Fruit fly (Drosophila melanogaster): ENCODE results near the gene beta-Man.

beta-Man gene

dm6 chr3R:4229137-4229764 is 32.2 kb downstream of the beta-Man start, which contains the start of gene DhpD (continued):
- TF ChIP-seq CG31365 (tag; optimal IDR thresholded peaks at IDR 0.05) (no peak), chinmo (GFP tag; IDR thresholded peaks at IDR 0.05; ENCODE audit: partially characterized antibody) (peak; percentile 71; the same call in 2 of the 4 replicates), CG18262 (tag; optimal IDR thresholded peaks at IDR 0.05) (peak; percentile 68), fru (optimal IDR thresholded peaks at IDR 0.05) (no peak), CG13123 (GFP tag; optimal IDR thresholded peaks at IDR 0.05) (peak; percentile 17), ems (GFP tag; optimal IDR thresholded peaks at IDR 0.05) (peak; percentile 29), Eip74EF (GFP tag; optimal IDR thresholded peaks at IDR 0.05) (peak in 1 of 2 experiments; percentile 56), inv (GFP tag; IDR thresholded peaks at IDR 0.05; ENCODE audit: partially characterized antibody) (peak; percentile 91), ac (GFP tag; optimal IDR thresholded peaks at IDR 0.05) (no peak), grn (GFP tag; optimal IDR thresholded peaks at IDR 0.05) (peak; percentile 29), CG9727 (GFP tag; optimal IDR thresholded peaks at IDR 0.05) (peak; percentile 49), lab (GFP tag; optimal IDR thresholded peaks at IDR 0.05) (peak; percentile 85), CG9876 (GFP tag; optimal IDR thresholded peaks at IDR 0.05) (peak; percentile 11), bigmax (GFP tag; optimal IDR thresholded peaks at IDR 0.05) (no peak), CG11723 (GFP tag; optimal IDR thresholded peaks at IDR 0.05) (peak; percentile 16), CG10462 (GFP tag; optimal IDR thresholded peaks at IDR 0.05) (no peak), wdn (GFP tag; IDR thresholded peaks at IDR 0.05) (peak; percentile 60; the same call in 1 of the 2 replicates), CG13894 (tag; optimal IDR thresholded peaks at IDR 0.05) (peak; percentile 78), pan (optimal IDR thresholded peaks at IDR 0.05) (no peak), pan (GFP tag; optimal IDR thresholded peaks at IDR 0.05 in 1 of 2, IDR thresholded peaks at IDR 0.05 in 1 of 2) (peak in 1 of 2 experiments; percentile 74), lilli (GFP tag; optimal IDR thresholded peaks at IDR 0.05) (peak; percentile 79), CG32767 (GFP tag; IDR thresholded peaks at IDR 0.05) (no peak), CG4424 (GFP tag; optimal IDR thresholded peaks at IDR 0.05) (peak; percentile 68), CHES-1-like (GFP tag; optimal IDR thresholded peaks at IDR 0.05) (peak; percentile 45), CG11696 (GFP tag; IDR thresholded peaks at IDR 0.05) (no peak), Ravus (GFP tag; IDR thresholded peaks at IDR 0.05) (no peak), CG18599 (GFP tag; optimal IDR thresholded peaks at IDR 0.05) (peak; percentile 75), E2f1 (GFP tag; IDR thresholded peaks at IDR 0.05) (peak; percentile 69; the same call in 1 of the 2 replicates), tap (tag; optimal IDR thresholded peaks at IDR 0.05) (peak; percentile 50), mam (GFP tag; optimal IDR thresholded peaks at IDR 0.05) (peak; percentile 55), amos (GFP tag; IDR thresholded peaks at IDR 0.05; ENCODE audit: partially characterized antibody) (peak; percentile 90; the same call in 1 of the 2 replicates), eve (GFP tag; optimal IDR thresholded peaks at IDR 0.05) (no peak), Dref (GFP tag; IDR thresholded peaks at IDR 0.05) (peak; percentile 32; the same call in 1 of the 2 replicates), btn (GFP tag; optimal IDR thresholded peaks at IDR 0.05) (no peak), gcm2 (GFP tag; optimal IDR thresholded peaks at IDR 0.05) (peak; percentile 30), CG7987 (GFP tag; optimal IDR thresholded peaks at IDR 0.05) (peak; percentile 66), PHDP (tag; optimal IDR thresholded peaks at IDR 0.05) (peak; percentile 74), CG3281 (GFP tag; optimal IDR thresholded peaks at IDR 0.05) (peak; percentile 82), fd96Cb (tag; optimal IDR thresholded peaks at IDR 0.05) (peak; percentile 63), CG17568 (GFP tag; optimal IDR thresholded peaks at IDR 0.05) (no peak), Gsc (GFP tag; IDR thresholded peaks at IDR 0.05) (no peak), CG8359 (GFP tag; optimal IDR thresholded peaks at IDR 0.05; ENCODE audit: borderline replicate concordance) (peak; percentile 6), CG42726 (GFP tag; IDR thresholded peaks at IDR 0.05; ENCODE audit: partially characterized antibody) (peak; percentile 88; the same call in 1 of the 2 replicates), CG3407 (GFP tag; optimal IDR thresholded peaks at IDR 0.05) (peak; percentile 42), CG34224 (GFP tag; IDR thresholded peaks at IDR 0.05; ENCODE audit: partially characterized antibody) (peak; percentile 36; the same call in 2 of the 3 replicates), Oaz (GFP tag; IDR thresholded peaks at IDR 0.05) (no peak), CG6854 (GFP tag; optimal IDR thresholded peaks at IDR 0.05) (peak; percentile 24), knrl (GFP tag; IDR thresholded peaks at IDR 0.05; ENCODE audit: partially characterized antibody) (peak; percentile 85), org-1 (GFP tag; optimal IDR thresholded peaks at IDR 0.05) (peak; percentile 6)
